Worm (Caenorhabditis elegans) whole organism, midembryonic: ENCODE data around the gene F57A8.7.

ENCODE experiments used
- T22C8.4 ChIP-seq: fragments of 200-800 bp; sonication (Bioruptor generic); IDR thresholded peaks from 2 replicates; pipeline ENCODE4 v1.3.6; 2022; ENCODE audit warnings: missing genetic modification characterization, missing compliant biosample characterization
- cog-1 ChIP-seq: sonication (generic microtip); optimal IDR thresholded peaks from 2 replicates; lab custom pipeline; 2016; ENCODE audit warnings: missing genetic modification characterization, missing compliant biosample characterization
- flt-1 ChIP-seq: fragments of 200-800 bp; sonication (Bioruptor generic); IDR thresholded peaks from 2 replicates; pipeline ENCODE4 v1.3.6; 2022; ENCODE audit warnings: missing genetic modification characterization, missing compliant biosample characterization
- klf-2 ChIP-seq: fragments of 200-800 bp; sonication (Bioruptor generic); conservative IDR thresholded peaks from 2 replicates; pipeline ENCODE4 v1.3.6; 2022; ENCODE audit warnings: missing genetic modification reagents, missing genetic modification characterization, missing compliant biosample characterization
- med-1 ChIP-seq: sonication (generic microtip); optimal IDR thresholded peaks from 2 replicates; lab custom pipeline; 2017; ENCODE audit warnings: missing genetic modification characterization, mild to moderate bottlenecking, missing compliant biosample characterization, antibody characterized with exemption, missing genetic modification reagents; ENCODE audit not compliant: insufficient read depth
- ref-1 ChIP-seq: fragments of 200-800 bp; sonication (Bioruptor generic); conservative IDR thresholded peaks from 2 replicates; pipeline ENCODE4 v1.3.6; 2022; ENCODE audit warnings: missing genetic modification reagents, missing genetic modification characterization, missing compliant biosample characterization
- tab-1 ChIP-seq: fragments of 200-800 bp; sonication (Bioruptor generic); IDR thresholded peaks from 2 replicates; pipeline ENCODE4 v1.3.6; 2022; ENCODE audit warnings: missing genetic modification characterization, missing compliant biosample characterization
- ztf-23 ChIP-seq: fragments of 200-800 bp; sonication (Bioruptor generic); IDR thresholded peaks from 2 replicates; pipeline ENCODE4 v1.3.6; 2022; ENCODE audit warnings: missing genetic modification reagents, missing genetic modification characterization, missing compliant biosample characterization
- ztf-29 ChIP-seq: fragments of 200-800 bp; sonication (Bioruptor generic); IDR thresholded peaks from 2 replicates; pipeline ENCODE4 v1.3.6; 2022; ENCODE audit warnings: missing genetic modification reagents, missing genetic modification characterization, missing compliant biosample characterization

F57A8.7 gene

ce11 chrV:10083999-10084468 lies 8.5 kb downstream of the F57A8.7 start, which contains the start of gene nhr-12:
Gene nhr-12, minus strand, starts transcription at chrV:10084049.
- TF ChIP-seq ref-1 (no peak), tab-1 (GFP tag; lab: Robert Waterston, UW) (no peak), flt-1 (GFP tag; lab: Robert Waterston, UW) (no peak), cog-1 (no peak), ztf-29 (no peak), klf-2 (GFP tag; lab: Robert Waterston, UW) (no peak)

- TF ChIP-seq klf-2 (GFP tag; lab: Robert Waterston, UW) (no peak), flt-1 (GFP tag; lab: Robert Waterston, UW) (no peak), tab-1 (GFP tag; lab: Robert Waterston, UW) (no peak), ztf-29 (no peak), ztf-23 (GFP tag; lab: Robert Waterston, UW) (no peak), T22C8.4 (GFP tag; lab: Robert Waterston, UW) (no peak), med-1 (no peak), cog-1 (no peak), ref-1 (no peak)
These were observed 9.3 kb downstream of the F57A8.7 start, which contains the start of gene R04B5.6 for ce11 chrV:10084864-10085263. Gene R04B5.6, plus strand, starts transcription at chrV:10085164.

ce11 chrV:10086141-10086540 lies 10.6 kb downstream of the F57A8.7 start:
- no peak for TF ChIP-seq ztf-23 (GFP tag; lab: Robert Waterston, UW)
- TF ChIP-seq T22C8.4 (GFP tag; lab: Robert Waterston, UW), result no peak
- no peak for TF ChIP-seq ref-1
- no peak for TF ChIP-seq ztf-29
- TF ChIP-seq tab-1 (GFP tag; lab: Robert Waterston, UW), result no peak
- no peak for TF ChIP-seq med-1
- TF ChIP-seq klf-2 (GFP tag; lab: Robert Waterston, UW), result no peak
- TF ChIP-seq flt-1 (GFP tag; lab: Robert Waterston, UW), result no peak
- TF ChIP-seq cog-1, result no peak

- TF ChIP-seq T22C8.4 (GFP tag; lab: Robert Waterston, UW), result no peak
- no peak for TF ChIP-seq klf-2 (GFP tag; lab: Robert Waterston, UW)
- TF ChIP-seq cog-1, result no peak
- TF ChIP-seq ztf-23 (GFP tag; lab: Robert Waterston, UW), result no peak
- TF ChIP-seq tab-1 (GFP tag; lab: Robert Waterston, UW), result no peak
- TF ChIP-seq med-1, result no peak
These were observed 11.6 kb downstream of the F57A8.7 start, which contains the start of gene R04B5.5 for ce11 chrV:10087103-10087502. Gene R04B5.5, plus strand, starts transcription at chrV:10087480.

- TF ChIP-seq T22C8.4 (GFP tag; lab: Robert Waterston, UW), result no peak
- TF ChIP-seq tab-1 (GFP tag; lab: Robert Waterston, UW), result no peak
- no peak for TF ChIP-seq ref-1
- TF ChIP-seq med-1, result no peak
- no peak for TF ChIP-seq ztf-29
- TF ChIP-seq cog-1, result no peak
- no peak for TF ChIP-seq klf-2 (GFP tag; lab: Robert Waterston, UW)
- no peak for TF ChIP-seq ztf-23 (GFP tag; lab: Robert Waterston, UW)
- no peak for TF ChIP-seq flt-1 (GFP tag; lab: Robert Waterston, UW)
These were observed 14.9 kb downstream of the F57A8.7 start, which contains the start of gene R04B5.7 for ce11 chrV:10090461-10090860. Gene R04B5.7, minus strand, starts transcription at chrV:10090561.

- TF ChIP-seq ztf-23 (GFP tag; lab: Robert Waterston, UW), result no peak
- TF ChIP-seq ztf-29, result no peak
- TF ChIP-seq cog-1, result no peak
- TF ChIP-seq flt-1 (GFP tag; lab: Robert Waterston, UW), result no peak
- TF ChIP-seq klf-2 (GFP tag; lab: Robert Waterston, UW), result no peak
- TF ChIP-seq T22C8.4 (GFP tag; lab: Robert Waterston, UW), result no peak
- no peak for TF ChIP-seq ref-1
- no peak for TF ChIP-seq med-1
- no peak for TF ChIP-seq tab-1 (GFP tag; lab: Robert Waterston, UW)
These were observed 15.6 kb downstream of the F57A8.7 start, which contains the start of gene R04B5.11 for ce11 chrV:10091152-10091551. Gene R04B5.11, minus strand, starts transcription at chrV:10091252.

ce11 chrV:10094374-10094773 lies 18.8 kb downstream of the F57A8.7 start, which contains the start of gene srd-49:
Gene srd-49, plus strand, starts transcription at chrV:10094674.
- TF ChIP-seq med-1, result no peak
- no peak for TF ChIP-seq cog-1
- no peak for TF ChIP-seq ztf-23 (GFP tag; lab: Robert Waterston, UW)

ce11 chrV:10096932-10097331 lies 21.4 kb downstream of the F57A8.7 start:
- no peak for TF ChIP-seq T22C8.4 (GFP tag; lab: Robert Waterston, UW)
- no peak for TF ChIP-seq tab-1 (GFP tag; lab: Robert Waterston, UW)
- TF ChIP-seq flt-1 (GFP tag; lab: Robert Waterston, UW), result no peak
- no peak for TF ChIP-seq med-1
- TF ChIP-seq klf-2 (GFP tag; lab: Robert Waterston, UW), result no peak
- TF ChIP-seq cog-1, result no peak
- no peak for TF ChIP-seq ztf-29
- TF ChIP-seq ref-1, result no peak
- TF ChIP-seq ztf-23 (GFP tag; lab: Robert Waterston, UW), result no peak

- TF ChIP-seq cog-1, result no peak
- no peak for TF ChIP-seq ztf-23 (GFP tag; lab: Robert Waterston, UW)
- no peak for TF ChIP-seq T22C8.4 (GFP tag; lab: Robert Waterston, UW)
- TF ChIP-seq klf-2 (GFP tag; lab: Robert Waterston, UW), result no peak
- no peak for TF ChIP-seq tab-1 (GFP tag; lab: Robert Waterston, UW)
- no peak for TF ChIP-seq ref-1
- no peak for TF ChIP-seq med-1
- TF ChIP-seq flt-1 (GFP tag; lab: Robert Waterston, UW), result no peak
- no peak for TF ChIP-seq ztf-29
These were observed 22.9 kb downstream of the F57A8.7 start, which contains the start of gene ugt-47 for ce11 chrV:10098429-10098828. Gene ugt-47, minus strand, starts transcription at chrV:10098597.

- TF ChIP-seq ztf-23 (GFP tag; lab: Robert Waterston, UW) (no peak), tab-1 (GFP tag; lab: Robert Waterston, UW) (no peak), cog-1 (no peak)
These were observed 26.4 kb downstream of the F57A8.7 start, which contains the start of gene C08B6.14 for ce11 chrV:10101916-10102315. Gene C08B6.14, minus strand, starts transcription at chrV:10102016.
